Worm (Caenorhabditis elegans): ENCODE data around the gene C44F1.1.

ce11 chrIII:3781827-3782226, 16.5 kb upstream of the C44F1.1 start:
- TF ChIP-seq ama-1 (optimal IDR thresholded peaks at IDR 0.05), result no peak
- no peak for TF ChIP-seq tbx-11 (GFP tag; IDR thresholded peaks at IDR 0.05)
- no peak for TF ChIP-seq tra-4 (tag; optimal IDR thresholded peaks at IDR 0.05)
- no peak for TF ChIP-seq ceh-13 (GFP tag; optimal IDR thresholded peaks at IDR 0.05)
- no peak for TF ChIP-seq sea-1 (GFP tag; conservative IDR thresholded peaks at IDR 0.05)
- no peak for TF ChIP-seq flt-1 (GFP tag; IDR thresholded peaks at IDR 0.05)
- no peak for TF ChIP-seq hnd-1 (tag; optimal IDR thresholded peaks at IDR 0.05)
- TF ChIP-seq B0310.2 (tag; optimal IDR thresholded peaks at IDR 0.05), result no peak

All from whole organism, early embryonic.